Worm (Caenorhabditis elegans) whole organism, midembryonic: ENCODE results near the gene srxa-13.

Experiments
- T22C8.4 ChIP-seq: fragments of 200-800 bp; sonication (Bioruptor generic); IDR thresholded peaks from 2 replicates; pipeline ENCODE4 v1.3.6; 2022; ENCODE audit warnings: missing genetic modification characterization, missing compliant biosample characterization
- flt-1 ChIP-seq: fragments of 200-800 bp; sonication (Bioruptor generic); IDR thresholded peaks from 2 replicates; pipeline ENCODE4 v1.3.6; 2022; ENCODE audit warnings: missing genetic modification characterization, missing compliant biosample characterization
- klf-2 ChIP-seq: fragments of 200-800 bp; sonication (Bioruptor generic); conservative IDR thresholded peaks from 2 replicates; pipeline ENCODE4 v1.3.6; 2022; ENCODE audit warnings: missing genetic modification reagents, missing genetic modification characterization, missing compliant biosample characterization
- med-1 ChIP-seq: sonication (generic microtip); optimal IDR thresholded peaks from 2 replicates; lab custom pipeline; 2017; ENCODE audit warnings: missing genetic modification characterization, mild to moderate bottlenecking, missing compliant biosample characterization, antibody characterized with exemption, missing genetic modification reagents; ENCODE audit not compliant: insufficient read depth
- ref-1 ChIP-seq: fragments of 200-800 bp; sonication (Bioruptor generic); conservative IDR thresholded peaks from 2 replicates; pipeline ENCODE4 v1.3.6; 2022; ENCODE audit warnings: missing genetic modification reagents, missing genetic modification characterization, missing compliant biosample characterization
- tab-1 ChIP-seq: fragments of 200-800 bp; sonication (Bioruptor generic); IDR thresholded peaks from 2 replicates; pipeline ENCODE4 v1.3.6; 2022; ENCODE audit warnings: missing genetic modification characterization, missing compliant biosample characterization
- ztf-23 ChIP-seq: fragments of 200-800 bp; sonication (Bioruptor generic); IDR thresholded peaks from 2 replicates; pipeline ENCODE4 v1.3.6; 2022; ENCODE audit warnings: missing genetic modification reagents, missing genetic modification characterization, missing compliant biosample characterization

ce11 chrV:13963279-13963976, 33.8 kb downstream of the srxa-13 start, which contains the start of gene sao-1:
- TF ChIP-seq klf-2 (GFP tag; lab: Robert Waterston, UW) (no peak), tab-1 (GFP tag; lab: Robert Waterston, UW) (no peak), flt-1 (no peak), T22C8.4 (GFP tag; lab: Robert Waterston, UW) (no peak), ref-1 (no peak), ztf-23 (GFP tag; lab: Robert Waterston, UW) (no peak), med-1 (GFP tag; lab: Kevin White, UChicago) (no peak)
